Fruit fly (Drosophila melanogaster): ENCODE data around the gene pon.
A peak's percentile ranks its signal among the peaks of the same experiment; 100 is the strongest.

Gene pon

DNA sequence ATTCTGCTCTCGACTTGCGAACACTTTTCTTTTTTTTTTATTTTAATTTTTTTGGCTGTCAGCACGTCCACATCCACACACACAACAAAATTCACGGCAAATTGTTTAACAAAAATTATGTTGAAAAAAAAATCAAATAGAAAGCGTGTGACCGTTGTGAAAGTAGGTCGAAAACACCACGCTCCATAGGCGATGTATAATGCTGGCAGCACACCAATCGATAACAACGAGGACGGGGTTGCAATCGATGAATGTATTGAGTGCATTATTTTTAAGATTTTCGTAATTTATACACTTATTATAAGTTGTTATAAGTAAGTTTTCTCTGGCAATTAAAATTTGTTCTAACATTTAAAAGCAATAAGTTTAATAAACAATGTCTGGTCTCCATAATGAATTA lies 50.6 kb downstream of the pon start, which contains the start of gene Pp2C1 (continued):
- TF ChIP-seq chif (GFP tag; optimal IDR thresholded peaks at IDR 0.05) (no peak), danr (GFP tag; IDR thresholded peaks at IDR 0.05) (no peak), nom (GFP tag; optimal IDR thresholded peaks at IDR 0.05) (no peak), MTF-1 (GFP tag; optimal IDR thresholded peaks at IDR 0.05; ENCODE audit: borderline replicate concordance) (no peak), salm (tag; optimal IDR thresholded peaks at IDR 0.05) (no peak), CG31365 (tag; optimal IDR thresholded peaks at IDR 0.05) (no peak), CG1792 (GFP tag; optimal IDR thresholded peaks at IDR 0.05) (no peak), maf-S (GFP tag; optimal IDR thresholded peaks at IDR 0.05) (no peak), dimm (GFP tag; IDR thresholded peaks at IDR 0.05) (no peak), jing (GFP tag; optimal IDR thresholded peaks at IDR 0.05) (no peak), Meics (GFP tag; optimal IDR thresholded peaks at IDR 0.05) (no peak), CG17912 (GFP tag; optimal IDR thresholded peaks at IDR 0.05) (no peak), esg (GFP tag; conservative IDR thresholded peaks at IDR 0.05) (no peak), vvl (GFP tag; IDR thresholded peaks at IDR 0.05) (peak; percentile 23), ATbp (GFP tag; optimal IDR thresholded peaks at IDR 0.05) (no peak), CG8290 (GFP tag; optimal IDR thresholded peaks at IDR 0.05) (no peak), CG8290 (tag; optimal IDR thresholded peaks at IDR 0.05) (peak; percentile 16 to 49), pzg (GFP tag; optimal IDR thresholded peaks at IDR 0.05) (peak; percentile 67), CG9437 (GFP tag; optimal IDR thresholded peaks at IDR 0.05) (no peak), chinmo (GFP tag; IDR thresholded peaks at IDR 0.05; ENCODE audit: partially characterized antibody) (peak; percentile 67; the same call in 1 of the 4 replicates), mirr (GFP tag; optimal IDR thresholded peaks at IDR 0.05) (no peak), lbe (GFP tag; optimal IDR thresholded peaks at IDR 0.05) (no peak), az2 (GFP tag; optimal IDR thresholded peaks at IDR 0.05) (no peak), CG8765 (GFP tag; IDR thresholded peaks at IDR 0.05) (no peak), Fer2 (tag; optimal IDR thresholded peaks at IDR 0.05) (no peak), H2.0 (GFP tag; IDR thresholded peaks at IDR 0.05) (no peak), CG7372 (GFP tag; IDR thresholded peaks at IDR 0.05) (no peak), Spps (tag; optimal IDR thresholded peaks at IDR 0.05) (no peak), CG14667 (GFP tag; IDR thresholded peaks at IDR 0.05) (no peak), her (GFP tag; optimal IDR thresholded peaks at IDR 0.05) (no peak), CG1024 (GFP tag; IDR thresholded peaks at IDR 0.05) (no peak), CG8924 (tag; optimal IDR thresholded peaks at IDR 0.05) (no peak), MESR4 (GFP tag; optimal IDR thresholded peaks at IDR 0.05) (peak; percentile 16), Tbp (GFP tag; optimal IDR thresholded peaks at IDR 0.05) (no peak), tin (GFP tag; optimal IDR thresholded peaks at IDR 0.05) (no peak), bbx (GFP tag; IDR thresholded peaks at IDR 0.05; ENCODE audit: partially characterized antibody) (peak; percentile 85), CG2202 (tag; optimal IDR thresholded peaks at IDR 0.05) (no peak), Deaf1 (tag; optimal IDR thresholded peaks at IDR 0.05) (peak; percentile 5), NfI (GFP tag; optimal IDR thresholded peaks at IDR 0.05) (no peak), Max (GFP tag; optimal IDR thresholded peaks at IDR 0.05) (no peak), CG4854 (GFP tag; optimal IDR thresholded peaks at IDR 0.05) (no peak), CG6689 (GFP tag; IDR thresholded peaks at IDR 0.05) (no peak), Lpt (GFP tag; optimal IDR thresholded peaks at IDR 0.05) (no peak), rib (GFP tag; IDR thresholded peaks at IDR 0.05) (no peak), CG5245 (GFP tag; optimal IDR thresholded peaks at IDR 0.05) (no peak), gce (GFP tag; IDR thresholded peaks at IDR 0.05) (no peak), CG7963 (GFP tag; IDR thresholded peaks at IDR 0.05; ENCODE audit: partially characterized antibody) (peak; percentile 72; the same call in 2 of the 3 replicates), CG17829 (tag; optimal IDR thresholded peaks at IDR 0.05) (no peak), CG9876 (GFP tag; optimal IDR thresholded peaks at IDR 0.05) (no peak), ind (GFP tag; optimal IDR thresholded peaks at IDR 0.05) (no peak), CG30020 (tag; optimal IDR thresholded peaks at IDR 0.05) (no peak), eve (GFP tag; optimal IDR thresholded peaks at IDR 0.05) (no peak), unpg (GFP tag; optimal IDR thresholded peaks at IDR 0.05) (no peak)

All from whole organism, embryonic.